Fruit fly (Drosophila melanogaster) whole organism, embryonic: ENCODE results near the gene p115.

ENCODE experiments used
- Atf6 ChIP-seq: fragments of 200-800 bp; sonication (Bioruptor generic); IDR thresholded peaks from 2 replicates; pipeline ENCODE4 v1.3.6; 2022; ENCODE audit warnings: missing biosample characterization, missing genetic modification characterization
- Blimp-1 ChIP-seq: fragments of 200-800 bp; sonication (Bioruptor generic); optimal IDR thresholded peaks from 3 replicates; lab custom pipeline; 2018; ENCODE audit warnings: missing biosample characterization, missing genetic modification characterization, mild to moderate bottlenecking, moderate library complexity, missing genetic modification reagents
- C15 ChIP-seq: fragments of 200-800 bp; sonication (Bioruptor generic); IDR thresholded peaks from 3 replicates; pipeline ENCODE4 v1.3.6; 2022; ENCODE audit warnings: missing biosample characterization, missing genetic modification characterization
- CG10431 ChIP-seq: fragments of 200-800 bp; sonication (Bioruptor generic); optimal IDR thresholded peaks from 3 replicates; lab custom pipeline; 2018; ENCODE audit warnings: missing biosample characterization, mild to moderate bottlenecking, missing genetic modification characterization
- CG10462 ChIP-seq: fragments of 200-800 bp; sonication (Bioruptor generic); optimal IDR thresholded peaks from 2 replicates; lab custom pipeline; 2016; ENCODE audit warnings: missing biosample characterization, missing genetic modification characterization
- CG11456 ChIP-seq: fragments of 200-800 bp; sonication (Bioruptor generic); IDR thresholded peaks from 3 replicates; pipeline ENCODE4 v1.3.6; 2022; ENCODE audit warnings: missing biosample characterization, missing genetic modification characterization
- CG14965 ChIP-seq: fragments of 200-800 bp; sonication (Bioruptor generic); optimal IDR thresholded peaks from 2 replicates; lab custom pipeline; 2016; ENCODE audit warnings: missing biosample characterization, missing genetic modification characterization, borderline replicate concordance
- CG15514 ChIP-seq: fragments of 200-800 bp; sonication (Bioruptor generic); optimal IDR thresholded peaks from 3 replicates; lab custom pipeline; 2017; ENCODE audit warnings: missing biosample characterization, missing genetic modification characterization, mild to moderate bottlenecking, moderate library complexity, missing genetic modification reagents
- CG1792 ChIP-seq: fragments of 200-800 bp; sonication (Bioruptor generic); optimal IDR thresholded peaks from 2 replicates; lab custom pipeline; 2016; ENCODE audit warnings: missing biosample characterization, missing genetic modification characterization
- CG18599 ChIP-seq: fragments of 200-800 bp; sonication (Bioruptor generic); optimal IDR thresholded peaks from 3 replicates; lab custom pipeline; 2017; ENCODE audit warnings: missing biosample characterization, missing genetic modification characterization, mild to moderate bottlenecking, moderate library complexity, missing genetic modification reagents
- CG2199 ChIP-seq: fragments of 200-800 bp; sonication (Bioruptor generic); IDR thresholded peaks from 3 replicates; pipeline ENCODE4 v1.3.6; 2022; ENCODE audit warnings: missing biosample characterization, missing genetic modification characterization
- CG30403 ChIP-seq: fragments of 200-800 bp; sonication (Bioruptor generic); optimal IDR thresholded peaks from 3 replicates; lab custom pipeline; 2016; ENCODE audit warnings: missing biosample characterization, missing genetic modification characterization
- CG31388 ChIP-seq: fragments of 200-800 bp; sonication (Bioruptor generic); optimal IDR thresholded peaks from 2 replicates; lab custom pipeline; 2016; ENCODE audit warnings: missing biosample characterization, missing genetic modification characterization
- CG32767 ChIP-seq: fragments of 200-800 bp; sonication (Bioruptor generic); IDR thresholded peaks from 2 replicates; pipeline ENCODE4 v1.3.6; 2022; ENCODE audit warnings: missing biosample characterization, missing genetic modification characterization
- CG33213 ChIP-seq: fragments of 200-800 bp; sonication (Bioruptor generic); optimal IDR thresholded peaks from 3 replicates; lab custom pipeline; 2016; ENCODE audit warnings: missing biosample characterization, missing genetic modification characterization
- CG4404 ChIP-seq: fragments of 200-800 bp; sonication (Bioruptor generic); IDR thresholded peaks from 2 replicates; pipeline ENCODE4 v1.3.6; 2022; ENCODE audit warnings: missing biosample characterization, missing genetic modification characterization
- CG5180 ChIP-seq: fragments of 200-800 bp; sonication (Bioruptor generic); optimal IDR thresholded peaks from 3 replicates; lab custom pipeline; 2017; ENCODE audit warnings: missing biosample characterization, missing genetic modification characterization, mild to moderate bottlenecking, moderate library complexity, missing genetic modification reagents
- CG8944 ChIP-seq: fragments of 200-800 bp; sonication (Bioruptor generic); optimal IDR thresholded peaks from 3 replicates; lab custom pipeline; 2016; ENCODE audit warnings: missing biosample characterization, missing genetic modification characterization
- E2f1 ChIP-seq: fragments of 200-800 bp; sonication (Bioruptor generic); IDR thresholded peaks from 2 replicates; pipeline ENCODE4 v1.3.6; 2022; ENCODE audit warnings: missing biosample characterization, missing genetic modification characterization
- E2f2 ChIP-seq: fragments of 200-800 bp; sonication (Bioruptor generic); IDR thresholded peaks from 2 replicates; pipeline ENCODE4 v1.3.6; 2022; ENCODE audit warnings: missing biosample characterization, missing genetic modification characterization
- H15 ChIP-seq: fragments of 200-800 bp; sonication (Bioruptor generic); IDR thresholded peaks from 3 replicates; pipeline ENCODE4 v1.3.6; 2022; ENCODE audit warnings: missing biosample characterization, missing genetic modification characterization
- Hsf ChIP-seq: fragments of 200-800 bp; sonication (Bioruptor generic); optimal IDR thresholded peaks from 3 replicates; lab custom pipeline; 2016; ENCODE audit warnings: missing biosample characterization, missing genetic modification characterization
- Max ChIP-seq: fragments of 200-800 bp; sonication (Bioruptor generic); optimal IDR thresholded peaks from 2 replicates; lab custom pipeline; 2016; ENCODE audit warnings: missing biosample characterization, mild to moderate bottlenecking, missing genetic modification characterization
- Mes4 ChIP-seq: fragments of 200-800 bp; sonication (Bioruptor generic); optimal IDR thresholded peaks from 2 replicates; lab custom pipeline; 2016; ENCODE audit warnings: missing biosample characterization, missing genetic modification characterization
- Side ChIP-seq: fragments of 200-800 bp; sonication (Bioruptor generic); optimal IDR thresholded peaks from 2 replicates; lab custom pipeline; 2016; ENCODE audit warnings: missing biosample characterization, missing genetic modification characterization
- Usf ChIP-seq: fragments of 200-800 bp; sonication (Bioruptor generic); optimal IDR thresholded peaks from 2 replicates; lab custom pipeline; 2017; ENCODE audit warnings: missing genotype, missing biosample characterization, missing genetic modification characterization
- Vsx1 ChIP-seq: fragments of 200-800 bp; sonication (Bioruptor generic); optimal IDR thresholded peaks from 2 replicates; lab custom pipeline; 2017; ENCODE audit warnings: missing biosample characterization, mild to moderate bottlenecking, missing genetic modification characterization, missing genetic modification reagents
- br ChIP-seq: fragments of >200 bp; optimal IDR thresholded peaks from 2 replicates; lab custom pipeline; 2017
- btn ChIP-seq: fragments of 200-800 bp; sonication (Bioruptor generic); optimal IDR thresholded peaks from 2 replicates; lab custom pipeline; 2016; ENCODE audit warnings: missing biosample characterization, missing genetic modification characterization
- cg ChIP-seq: fragments of 200-800 bp; sonication (Bioruptor generic); optimal IDR thresholded peaks from 3 replicates; lab custom pipeline; 2019; ENCODE audit warnings: missing biosample characterization, mild to moderate bottlenecking, missing genetic modification characterization, moderate library complexity
- cwo ChIP-seq: fragments of 200-800 bp; sonication (Bioruptor generic); optimal IDR thresholded peaks from 3 replicates; lab custom pipeline; 2017; ENCODE audit warnings: missing biosample characterization, missing genetic modification characterization, mild to moderate bottlenecking, moderate library complexity, missing genetic modification reagents
- dan ChIP-seq: fragments of 200-800 bp; sonication (Bioruptor generic); IDR thresholded peaks from 2 replicates; pipeline ENCODE4 v1.3.6; 2022; ENCODE audit warnings: missing biosample characterization, missing genetic modification characterization
- gce ChIP-seq: fragments of 200-800 bp; sonication (Bioruptor generic); IDR thresholded peaks from 3 replicates; pipeline ENCODE4 v1.3.6; 2022; ENCODE audit warnings: missing biosample characterization, missing genetic modification characterization
- grn ChIP-seq: fragments of 200-800 bp; sonication (Bioruptor generic); optimal IDR thresholded peaks from 3 replicates; lab custom pipeline; 2017; ENCODE audit warnings: missing biosample characterization, missing genetic modification characterization
- gt ChIP-seq: fragments of 200-800 bp; sonication (Bioruptor generic); IDR thresholded peaks from 2 replicates; pipeline ENCODE4 v1.3.6; 2022; ENCODE audit warnings: missing biosample characterization, missing genetic modification characterization
- lbe ChIP-seq: fragments of 200-800 bp; sonication (Bioruptor generic); optimal IDR thresholded peaks from 2 replicates; lab custom pipeline; 2016; ENCODE audit warnings: missing biosample characterization, mild to moderate bottlenecking, missing genetic modification characterization
- pnt ChIP-seq: fragments of 200-800 bp; sonication (Bioruptor generic); optimal IDR thresholded peaks from 3 replicates; lab custom pipeline; 2016; ENCODE audit warnings: missing biosample characterization, missing genetic modification characterization
- prd ChIP-seq, 3 experiments: fragments of >200 bp in 2 of 3; fragments of 200-800 bp in 1 of 3; sonication (Bioruptor generic) in 1 of 3; optimal IDR thresholded peaks in 2 of 3; IDR thresholded peaks in 1 of 3; 2 replicates in 2 of 3; 3 replicates in 1 of 3; pipeline versions ENCODE4 v1.3.6 to Lab custom; 2017 to 2022; ENCODE audit warnings: missing biosample characterization in 1 of 3, missing genetic modification characterization in 1 of 3
- psq ChIP-seq: fragments of 200-800 bp; sonication (Bioruptor generic); optimal IDR thresholded peaks from 2 replicates; lab custom pipeline; 2017; ENCODE audit warnings: missing biosample characterization, missing genetic modification characterization
- salm ChIP-seq: fragments of 200-800 bp; sonication (Bioruptor generic); optimal IDR thresholded peaks from 2 replicates; lab custom pipeline; 2018; ENCODE audit warnings: missing biosample characterization, mild to moderate bottlenecking, missing genetic modification characterization
- schlank ChIP-seq: fragments of 200-800 bp; sonication (Bioruptor generic); optimal IDR thresholded peaks from 2 replicates; lab custom pipeline; 2018; ENCODE audit warnings: missing biosample characterization, mild to moderate bottlenecking, missing genetic modification characterization
- so ChIP-seq: fragments of 200-800 bp; sonication (Bioruptor generic); IDR thresholded peaks from 3 replicates; pipeline ENCODE4 v1.3.6; 2022; ENCODE audit warnings: missing biosample characterization, missing genetic modification characterization
- sqz ChIP-seq: fragments of 200-800 bp; sonication (Bioruptor generic); optimal IDR thresholded peaks from 3 replicates; lab custom pipeline; 2018; ENCODE audit warnings: missing biosample characterization, mild to moderate bottlenecking, missing genetic modification characterization
- tgo ChIP-seq: fragments of 200-800 bp; sonication (Bioruptor generic); IDR thresholded peaks from 3 replicates; pipeline ENCODE4 v1.3.6; 2022; ENCODE audit warnings: missing biosample characterization, missing genetic modification characterization
- tio ChIP-seq: fragments of 200-800 bp; sonication (Bioruptor generic); optimal IDR thresholded peaks from 2 replicates; lab custom pipeline; 2017; ENCODE audit warnings: missing biosample characterization, missing genetic modification characterization, inconsistent platforms
- toy ChIP-seq: fragments of 200-800 bp; sonication (Bioruptor generic); IDR thresholded peaks from 2 replicates; pipeline ENCODE4 v1.3.6; 2022; ENCODE audit warnings: missing biosample characterization, missing genetic modification characterization
- unc-4 ChIP-seq: fragments of 200-800 bp; sonication (Bioruptor generic); IDR thresholded peaks from 2 replicates; pipeline ENCODE4 v1.3.6; 2022; ENCODE audit warnings: missing biosample characterization, missing genetic modification characterization; ENCODE audit not compliant: partially characterized antibody
- z ChIP-seq: fragments of 200-800 bp; sonication (Bioruptor generic); IDR thresholded peaks from 3 replicates; pipeline ENCODE4 v1.3.6; 2022; ENCODE audit warnings: missing biosample characterization, missing genetic modification characterization
- zen2 ChIP-seq: fragments of 200-800 bp; sonication (Bioruptor generic); IDR thresholded peaks from 3 replicates; pipeline ENCODE4 v1.3.6; 2022; ENCODE audit warnings: missing biosample characterization, missing genetic modification characterization; ENCODE audit not compliant: partially characterized antibody
- zfh2 ChIP-seq: fragments of 200-800 bp; sonication (Bioruptor generic); optimal IDR thresholded peaks from 2 replicates; lab custom pipeline; 2016; ENCODE audit warnings: missing biosample characterization, missing genetic modification characterization

The p115 gene

DNA sequence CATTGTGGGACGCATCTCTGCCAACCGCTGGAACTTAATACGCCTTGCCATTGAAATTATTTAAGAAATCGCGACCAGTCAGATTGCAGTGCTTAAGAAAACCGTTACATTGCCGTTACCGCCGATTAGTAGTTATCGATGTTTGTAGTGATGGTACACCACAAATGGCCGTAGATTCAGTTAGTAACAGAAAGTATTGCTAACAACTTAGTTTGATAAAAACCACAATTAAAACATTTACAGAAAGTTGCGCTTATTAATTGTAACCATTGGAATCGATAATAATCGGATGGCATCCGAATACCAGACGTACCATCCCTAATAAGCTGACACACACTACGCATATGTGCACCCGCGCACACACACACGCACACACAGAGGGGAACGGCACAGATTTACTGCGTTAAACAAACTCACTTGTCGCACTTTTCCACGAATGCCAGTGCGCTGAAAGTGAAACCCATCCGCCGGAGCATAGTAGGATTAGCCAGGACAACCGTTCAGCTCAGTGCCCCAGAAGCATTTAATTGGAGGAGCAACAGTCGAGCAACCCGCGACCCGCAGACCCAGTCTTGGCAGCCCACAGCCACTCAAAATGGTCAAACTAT lies 26.4 kb downstream of the p115 start, which contains the start of the genes hdm and Ykt6 (continued):
- TF ChIP-seq gt (peak; percentile 53), br (no peak), C15 (no peak), CG31388 (peak; percentile 8), psq (GFP tag; lab: Kevin White, UChicago) (peak; percentile 43), Mes4 (GFP tag; lab: Kevin White, UChicago) (peak; percentile 61), zen2 (GFP tag; lab: Robert Waterston, UW) (peak; percentile 87; the same call in 2 of the 3 replicates), CG10462 (GFP tag; lab: Kevin White, UChicago) (peak; percentile 68), Max (GFP tag; lab: Kevin White, UChicago) (peak; percentile 56), so (GFP tag; lab: Robert Waterston, UW) (peak; percentile 84), E2f1 (peak; percentile 80; the same call in 1 of the 2 replicates), toy (GFP tag; lab: Robert Waterston, UW) (no peak), schlank (tag; lab: Kevin White, UChicago) (peak; percentile 64), cwo (GFP tag; lab: Kevin White, UChicago) (no peak), Vsx1 (no peak), CG4404 (GFP tag; lab: Robert Waterston, UW) (peak; percentile 79), tio (GFP tag; lab: Kevin White, UChicago) (no peak), tgo (GFP tag; lab: Robert Waterston, UW) (peak; percentile 83), CG5180 (GFP tag; lab: Kevin White, UChicago) (peak; percentile 21), z (GFP tag; lab: Robert Waterston, UW) (no peak), CG18599 (peak; percentile 73), CG11456 (GFP tag; lab: Robert Waterston, UW) (no peak; the same call in 1 of the 3 replicates), CG15514 (GFP tag; lab: Kevin White, UChicago) (peak; percentile 82), CG14965 (GFP tag; lab: Kevin White, UChicago) (peak; percentile 39), CG33213 (peak; percentile 72), Usf (GFP tag; lab: Kevin White, UChicago) (peak; percentile 27), CG30403 (GFP tag; lab: Kevin White, UChicago) (peak; percentile 83), CG2199 (GFP tag; lab: Robert Waterston, UW) (0 out of 3 replicates have a peak, but pooled peaks have one; percentile 15), Side (GFP tag; lab: Kevin White, UChicago) (peak; percentile 87), E2f2 (GFP tag; lab: Robert Waterston, UW) (peak; percentile 85), lbe (GFP tag; lab: Kevin White, UChicago) (peak; percentile 64), cg (GFP tag; lab: Kevin White, UChicago) (peak; percentile 82), zfh2 (GFP tag; lab: Kevin White, UChicago) (peak; percentile 83), dan (no peak), Blimp-1 (GFP tag; lab: Kevin White, UChicago) (no peak), btn (GFP tag; lab: Kevin White, UChicago) (peak; percentile 23), pnt (GFP tag; lab: Kevin White, UChicago) (peak; percentile 76), unc-4 (GFP tag; lab: Robert Waterston, UW) (peak; percentile 97), CG8944 (GFP tag; lab: Kevin White, UChicago) (peak; percentile 71), CG1792 (GFP tag; lab: Kevin White, UChicago) (peak; percentile 64), CG10431 (GFP tag; lab: Kevin White, UChicago) (no peak), sqz (no peak), CG32767 (GFP tag; lab: Robert Waterston, UW) (peak; percentile 74), gce (no peak), grn (no peak), prd (optimal IDR thresholded peaks at IDR 0.05; lab: Kevin White, UChicago) (no peak), prd (GFP tag; IDR thresholded peaks at IDR 0.05; lab: Robert Waterston, UW) (peak; percentile 92), Hsf (GFP tag; lab: Kevin White, UChicago) (peak; percentile 77), H15 (GFP tag; lab: Robert Waterston, UW) (peak; percentile 85), salm (tag; lab: Kevin White, UChicago) (peak; percentile 12), Atf6 (GFP tag; lab: Robert Waterston, UW) (peak; percentile 85)
